Fruit fly (Drosophila melanogaster) whole organism, prepupa: ENCODE data around the gene MED22.
A peak's percentile ranks its signal among the peaks of the same experiment; 100 is the strongest.

Source experiments
- Blimp-1 ChIP-seq: fragments of 200-800 bp; sonication (Bioruptor generic); optimal IDR thresholded peaks from 3 replicates; lab custom pipeline; 2017; ENCODE audit warnings: missing biosample characterization, missing genetic modification characterization, mild to moderate bottlenecking, moderate library complexity, missing genetic modification reagents
- CG10631 ChIP-seq: fragments of 200-800 bp; sonication (Bioruptor generic); optimal IDR thresholded peaks from 2 replicates; lab custom pipeline; 2016; ENCODE audit warnings: missing biosample characterization, missing genetic modification characterization
- CG10669 ChIP-seq: fragments of 200-800 bp; sonication (Bioruptor generic); optimal IDR thresholded peaks from 3 replicates; lab custom pipeline; 2018; ENCODE audit warnings: missing biosample characterization, mild to moderate bottlenecking, missing genetic modification characterization, moderate library complexity
- CG11294 ChIP-seq: fragments of 200-800 bp; sonication (Bioruptor generic); IDR thresholded peaks from 2 replicates; pipeline ENCODE4 v1.3.6; 2022; ENCODE audit warnings: missing biosample characterization, missing genetic modification characterization
- CG11762 ChIP-seq: fragments of 200-800 bp; sonication (Bioruptor generic); optimal IDR thresholded peaks from 3 replicates; lab custom pipeline; 2016; ENCODE audit warnings: missing biosample characterization, missing genetic modification characterization; ENCODE audit not compliant: insufficient read depth
- CG15336 ChIP-seq: fragments of 200-800 bp; sonication (Bioruptor generic); IDR thresholded peaks from 2 replicates; pipeline ENCODE4 v1.3.6; 2022; ENCODE audit warnings: missing biosample characterization, missing genetic modification characterization
- CG1621 ChIP-seq: fragments of 200-800 bp; sonication (Bioruptor generic); optimal IDR thresholded peaks from 3 replicates; lab custom pipeline; 2018; ENCODE audit warnings: missing biosample characterization, mild to moderate bottlenecking, missing genetic modification characterization
- CG16779 ChIP-seq: fragments of 200-800 bp; sonication (Bioruptor generic); optimal IDR thresholded peaks from 3 replicates; lab custom pipeline; 2017; ENCODE audit warnings: missing biosample characterization, mild to moderate bottlenecking, missing genetic modification characterization
- CG31627 ChIP-seq: fragments of 200-800 bp; sonication (Bioruptor generic); optimal IDR thresholded peaks from 3 replicates; lab custom pipeline; 2016; ENCODE audit warnings: missing biosample characterization, missing genetic modification characterization
- CG32006 ChIP-seq: fragments of 200-800 bp; sonication (Bioruptor generic); optimal IDR thresholded peaks from 3 replicates; lab custom pipeline; 2017; ENCODE audit warnings: missing biosample characterization, mild to moderate bottlenecking, missing genetic modification characterization
- CG34406 ChIP-seq: fragments of 200-800 bp; sonication (Bioruptor generic); optimal IDR thresholded peaks from 3 replicates; lab custom pipeline; 2016; ENCODE audit warnings: missing biosample characterization, missing genetic modification characterization
- CG3919 ChIP-seq: fragments of 200-800 bp; sonication (Bioruptor generic); optimal IDR thresholded peaks from 3 replicates; lab custom pipeline; 2016; ENCODE audit warnings: missing biosample characterization, missing genetic modification characterization
- CG4318 ChIP-seq: fragments of 200-800 bp; sonication (Bioruptor generic); optimal IDR thresholded peaks from 3 replicates; lab custom pipeline; 2017; ENCODE audit warnings: missing biosample characterization, mild to moderate bottlenecking, missing genetic modification characterization
- CG6163 ChIP-seq: fragments of 200-800 bp; sonication (Bioruptor generic); IDR thresholded peaks from 3 replicates; pipeline ENCODE4 v1.3.6; 2022; ENCODE audit warnings: missing biosample characterization, missing genetic modification characterization
- CG6276 ChIP-seq: fragments of 200-800 bp; sonication (Bioruptor generic); optimal IDR thresholded peaks from 2 replicates; lab custom pipeline; 2017; ENCODE audit warnings: missing biosample characterization, mild to moderate bottlenecking, missing genetic modification characterization
- CG6792 ChIP-seq: fragments of 200-800 bp; sonication (Bioruptor generic); optimal IDR thresholded peaks from 3 replicates; lab custom pipeline; 2016; ENCODE audit warnings: missing biosample characterization, missing genetic modification characterization
- CG6808 ChIP-seq: fragments of 200-800 bp; sonication (Bioruptor generic); optimal IDR thresholded peaks from 3 replicates; lab custom pipeline; 2017; ENCODE audit warnings: missing biosample characterization, missing genetic modification characterization, mild to moderate bottlenecking, moderate library complexity, missing genetic modification reagents
- CG6854 ChIP-seq: fragments of 200-800 bp; sonication (Bioruptor generic); optimal IDR thresholded peaks from 2 replicates; lab custom pipeline; 2017; ENCODE audit warnings: missing biosample characterization, mild to moderate bottlenecking, missing genetic modification characterization
- CG7368 ChIP-seq: fragments of 200-800 bp; sonication (Bioruptor generic); optimal IDR thresholded peaks from 3 replicates; lab custom pipeline; 2016; ENCODE audit warnings: missing biosample characterization, missing genetic modification characterization
- CG8319 ChIP-seq: fragments of 200-800 bp; sonication (Bioruptor generic); optimal IDR thresholded peaks from 3 replicates; lab custom pipeline; 2016; ENCODE audit warnings: missing biosample characterization, missing genetic modification characterization
- Eip75B ChIP-seq: fragments of 200-800 bp; sonication (Bioruptor generic); optimal IDR thresholded peaks from 3 replicates; lab custom pipeline; 2016; ENCODE audit warnings: missing biosample characterization, missing genetic modification characterization
- Eip78C ChIP-seq: fragments of 200-800 bp; sonication (Bioruptor generic); peaks from one replicate; lab custom pipeline; 2016; ENCODE audit warnings: missing biosample characterization, missing genetic modification characterization
- Eip93F ChIP-seq: fragments of 200-800 bp; sonication (Bioruptor generic); optimal IDR thresholded peaks from 2 replicates; lab custom pipeline; 2016; ENCODE audit warnings: missing biosample characterization, mild to moderate bottlenecking, missing genetic modification characterization
- Ets21C ChIP-seq: fragments of 200-800 bp; sonication (Bioruptor generic); optimal IDR thresholded peaks from 3 replicates; lab custom pipeline; 2016; ENCODE audit warnings: missing biosample characterization, missing genetic modification characterization
- Ets96B ChIP-seq: fragments of 200-800 bp; optimal IDR thresholded peaks from 2 replicates; lab custom pipeline; 2019; ENCODE audit warnings: missing biosample characterization, mild to moderate bottlenecking, missing genetic modification characterization, moderate library complexity
- Gug ChIP-seq: fragments of 200-800 bp; sonication (Bioruptor generic); IDR thresholded peaks from 2 replicates; pipeline ENCODE4 v1.3.6; 2022; ENCODE audit warnings: missing biosample characterization, missing genetic modification characterization
- Hr38 ChIP-seq: sonication (Bioruptor generic); optimal IDR thresholded peaks from 2 replicates; lab custom pipeline; 2016; ENCODE audit warnings: missing biosample characterization, missing genetic modification characterization
- Hr4 ChIP-seq: fragments of 200-800 bp; sonication (Bioruptor generic); optimal IDR thresholded peaks from 3 replicates; lab custom pipeline; 2016; ENCODE audit warnings: missing biosample characterization, missing genetic modification characterization
- Lpt ChIP-seq: fragments of 200-800 bp; sonication (Bioruptor generic); optimal IDR thresholded peaks from 3 replicates; lab custom pipeline; 2016; ENCODE audit warnings: missing biosample characterization, missing genetic modification characterization
- OdsH ChIP-seq: fragments of 200-800 bp; sonication (Bioruptor generic); optimal IDR thresholded peaks from 3 replicates; lab custom pipeline; 2016; ENCODE audit warnings: missing biosample characterization, missing genetic modification characterization
- Smox ChIP-seq: fragments of 200-800 bp; sonication (Bioruptor generic); optimal IDR thresholded peaks from 3 replicates; lab custom pipeline; 2016; ENCODE audit warnings: missing biosample characterization, missing genetic modification characterization
- Sox102F ChIP-seq: fragments of 200-800 bp; sonication (Bioruptor generic); optimal IDR thresholded peaks from 2 replicates; lab custom pipeline; 2016; ENCODE audit warnings: missing biosample characterization, mild to moderate bottlenecking, missing genetic modification characterization
- Sox14 ChIP-seq: fragments of 200-800 bp; sonication (Bioruptor generic); optimal IDR thresholded peaks from 3 replicates; lab custom pipeline; 2016; ENCODE audit warnings: missing biosample characterization, missing genetic modification characterization
- Sox15 ChIP-seq: fragments of 200-800 bp; sonication (Bioruptor generic); optimal IDR thresholded peaks from 3 replicates; lab custom pipeline; 2016; ENCODE audit warnings: missing biosample characterization, missing genetic modification characterization
- achi ChIP-seq: fragments of 200-800 bp; sonication (Bioruptor generic); optimal IDR thresholded peaks from 3 replicates; lab custom pipeline; 2016; ENCODE audit warnings: missing biosample characterization, missing genetic modification characterization
- acj6 ChIP-seq: fragments of 200-800 bp; sonication (Bioruptor generic); optimal IDR thresholded peaks from 3 replicates; lab custom pipeline; 2016; ENCODE audit warnings: missing biosample characterization, missing genetic modification characterization
- cyc ChIP-seq: fragments of 200-800 bp; sonication (Bioruptor generic); optimal IDR thresholded peaks from 3 replicates; lab custom pipeline; 2016; ENCODE audit warnings: missing biosample characterization, missing genetic modification characterization
- dac ChIP-seq: fragments of 200-800 bp; sonication (Bioruptor generic); optimal IDR thresholded peaks from 2 replicates; lab custom pipeline; 2017; ENCODE audit warnings: missing biosample characterization, mild to moderate bottlenecking, missing genetic modification characterization
- dsx ChIP-seq: fragments of 200-800 bp; optimal IDR thresholded peaks from 3 replicates; lab custom pipeline; 2019; ENCODE audit warnings: missing biosample characterization, mild to moderate bottlenecking, missing genetic modification characterization, moderate library complexity; ENCODE audit not compliant: poor library complexity, severe bottlenecking
- esn ChIP-seq: fragments of 200-800 bp; sonication (Bioruptor generic); optimal IDR thresholded peaks from 2 replicates; lab custom pipeline; 2016; ENCODE audit warnings: missing biosample characterization, mild to moderate bottlenecking, missing genetic modification characterization, moderate library complexity
- fd59A ChIP-seq: fragments of 200-800 bp; sonication (Bioruptor generic); optimal IDR thresholded peaks from 2 replicates; lab custom pipeline; 2017; ENCODE audit warnings: missing biosample characterization, mild to moderate bottlenecking, missing genetic modification characterization, missing genetic modification reagents
- fd85E ChIP-seq: fragments of 200-800 bp; sonication (Bioruptor generic); optimal IDR thresholded peaks from 3 replicates; lab custom pipeline; 2016; ENCODE audit warnings: missing biosample characterization, missing genetic modification characterization
- lz ChIP-seq: fragments of 200-800 bp; sonication (Bioruptor generic); optimal IDR thresholded peaks from 3 replicates; lab custom pipeline; 2016; ENCODE audit warnings: missing biosample characterization, missing genetic modification characterization
- net ChIP-seq: fragments of 200-800 bp; sonication (Bioruptor generic); optimal IDR thresholded peaks from 3 replicates; lab custom pipeline; 2016; ENCODE audit warnings: missing biosample characterization, missing genetic modification characterization
- pdm3 ChIP-seq: fragments of 200-800 bp; sonication (Bioruptor generic); optimal IDR thresholded peaks from 3 replicates; lab custom pipeline; 2016; ENCODE audit warnings: missing biosample characterization, missing genetic modification characterization
- salr ChIP-seq, 2 experiments: fragments of 200-800 bp; sonication (Bioruptor generic); optimal IDR thresholded peaks; 3 replicates each; lab custom pipeline; 2016 to 2018; ENCODE audit warnings: missing biosample characterization in 2 of 2, missing genetic modification characterization in 2 of 2, mild to moderate bottlenecking in 1 of 2
- spab ChIP-seq: fragments of 200-800 bp; sonication (Bioruptor generic); optimal IDR thresholded peaks from 2 replicates; lab custom pipeline; 2017; ENCODE audit warnings: missing biosample characterization, mild to moderate bottlenecking, missing genetic modification characterization, missing genetic modification reagents
- ss ChIP-seq, 2 experiments: fragments of 200-800 bp; sonication (Bioruptor generic); optimal IDR thresholded peaks; 2 replicates in 1 of 2; 3 replicates in 1 of 2; lab custom pipeline; 2017 to 2018; ENCODE audit warnings: mild to moderate bottlenecking in 2 of 2, missing biosample characterization in 2 of 2, missing genetic modification characterization in 2 of 2, moderate library complexity in 1 of 2
- svp ChIP-seq: fragments of 200-800 bp; sonication (Bioruptor generic); peaks from one replicate; lab custom pipeline; 2016; ENCODE audit warnings: missing biosample characterization, missing genetic modification characterization
- vri ChIP-seq: fragments of 200-800 bp; sonication (Bioruptor generic); optimal IDR thresholded peaks from 3 replicates; lab custom pipeline; 2016; ENCODE audit warnings: missing biosample characterization, mild to moderate bottlenecking, missing genetic modification characterization

The MED22 gene

dm6 chrX:953807-954206 lies 25.9 kb downstream of the MED22 start (continued):
- TF ChIP-seq CG7368 (no peak), svp (GFP tag; lab: Kevin White, UChicago) (peak; percentile 45), Gug (GFP tag; lab: Robert Waterston, UW) (no peak), vri (GFP tag; lab: Kevin White, UChicago) (no peak), CG6854 (GFP tag; lab: Kevin White, UChicago) (no peak), CG6808 (no peak), Eip78C (peak; percentile 48), CG10631 (GFP tag; lab: Kevin White, UChicago) (no peak)
- TF ChIP-seq, all 60 proteins: peak for 7

dm6 chrX:955873-956272 lies 27.9 kb downstream of the MED22 start:
- TF ChIP-seq Blimp-1 (GFP tag; lab: Kevin White, UChicago) (no peak), OdsH (GFP tag; lab: Kevin White, UChicago) (no peak), Ets21C (GFP tag; lab: Kevin White, UChicago) (no peak), acj6 (GFP tag; lab: Kevin White, UChicago) (no peak), Sox102F (peak; percentile 22), Gug (GFP tag; lab: Robert Waterston, UW) (no peak), CG11294 (no peak), achi (GFP tag; lab: Kevin White, UChicago) (no peak), CG34406 (GFP tag; lab: Kevin White, UChicago) (no peak), CG6163 (GFP tag; lab: Robert Waterston, UW) (0 out of 3 replicates have a peak, but pooled peaks have one; percentile 30), Sox15 (GFP tag; lab: Kevin White, UChicago) (peak; percentile 0), CG32006 (GFP tag; lab: Kevin White, UChicago) (peak; percentile 3), Sox14 (GFP tag; lab: Kevin White, UChicago) (no peak), spab (no peak), dsx (no peak), Ets96B (tag; lab: Kevin White, UChicago) (peak; percentile 13), CG6808 (no peak), salr (GFP tag; optimal IDR thresholded peaks at IDR 0.05; lab: Kevin White, UChicago) (no peak), lz (GFP tag; lab: Kevin White, UChicago) (peak; percentile 9), CG1621 (no peak), CG10669 (GFP tag; lab: Kevin White, UChicago) (peak; percentile 25), CG11762 (GFP tag; lab: Kevin White, UChicago) (no peak), ss (GFP tag; optimal IDR thresholded peaks at IDR 0.05; lab: Kevin White, UChicago) (no peak), Eip75B (GFP tag; lab: Kevin White, UChicago) (peak; percentile 4), CG6792 (GFP tag; lab: Kevin White, UChicago) (peak; percentile 1), CG3919 (GFP tag; lab: Kevin White, UChicago) (peak; percentile 32), cyc (GFP tag; lab: Kevin White, UChicago) (peak; percentile 36), Hr4 (GFP tag; lab: Kevin White, UChicago) (no peak), dac (GFP tag; lab: Kevin White, UChicago) (no peak), CG4318 (GFP tag; lab: Kevin White, UChicago) (no peak), vri (GFP tag; lab: Kevin White, UChicago) (no peak), fd59A (GFP tag; lab: Kevin White, UChicago) (no peak), Lpt (GFP tag; lab: Kevin White, UChicago) (no peak), esn (GFP tag; lab: Kevin White, UChicago) (peak; percentile 19), CG31627 (peak; percentile 20), Eip93F (GFP tag; lab: Kevin White, UChicago) (no peak), CG16779 (no peak), Eip78C (peak; percentile 32), pdm3 (GFP tag; lab: Kevin White, UChicago) (no peak), fd85E (GFP tag; lab: Kevin White, UChicago) (no peak), Smox (GFP tag; lab: Kevin White, UChicago) (no peak), net (GFP tag; lab: Kevin White, UChicago) (no peak), CG15336 (GFP tag; lab: Robert Waterston, UW) (no peak), Hr38 (GFP tag; lab: Kevin White, UChicago) (no peak), CG8319 (GFP tag; lab: Kevin White, UChicago) (no peak), CG6276 (GFP tag; lab: Kevin White, UChicago) (no peak)
